Worm (Caenorhabditis elegans) whole organism, late embryonic: ENCODE results near the gene B0507.6.

ENCODE experiments used
- C08G9.2 ChIP-seq: sonication (generic microtip); optimal IDR thresholded peaks from 2 replicates; lab custom pipeline; 2016; ENCODE audit warnings: mild to moderate bottlenecking, missing genetic modification characterization, moderate library complexity, missing compliant biosample characterization
- F13H6.1 ChIP-seq: sonication (generic microtip); optimal IDR thresholded peaks from 2 replicates; lab custom pipeline; 2016; ENCODE audit warnings: missing genetic modification characterization, missing compliant biosample characterization
- K09A11.1 ChIP-seq: sonication (generic microtip); optimal IDR thresholded peaks from 2 replicates; lab custom pipeline; 2017; ENCODE audit warnings: antibody characterized with exemption, mild to moderate bottlenecking, missing genetic modification characterization, missing compliant biosample characterization; ENCODE audit not compliant: insufficient read depth
- T23F11.4 ChIP-seq: fragments of 200-800 bp; sonication (Bioruptor generic); optimal IDR thresholded peaks from 2 replicates; lab custom pipeline; 2018; ENCODE audit warnings: mild to moderate bottlenecking, missing genetic modification characterization, missing compliant biosample characterization
- ama-1 ChIP-seq: fragments of 150-350 bp; optimal IDR thresholded peaks from 2 replicates; lab custom pipeline; 2014
- ceh-2 ChIP-seq: sonication (generic microtip); optimal IDR thresholded peaks from 2 replicates; lab custom pipeline; 2016; ENCODE audit warnings: missing genotype, missing genetic modification characterization, missing compliant biosample characterization
- ceh-22 ChIP-seq: sonication (generic microtip); optimal IDR thresholded peaks from 2 replicates; lab custom pipeline; 2017; ENCODE audit warnings: missing biosample characterization, missing genetic modification characterization
- ceh-30 ChIP-seq: fragments of 150-350 bp; optimal IDR thresholded peaks from 2 replicates; lab custom pipeline; 2014; ENCODE audit warnings: missing biosample characterization, missing genetic modification characterization
- ceh-31 ChIP-seq: sonication (generic microtip); optimal IDR thresholded peaks from 2 replicates; lab custom pipeline; 2016; ENCODE audit warnings: missing genetic modification characterization, missing compliant biosample characterization
- ceh-9 ChIP-seq: sonication (generic microtip); optimal IDR thresholded peaks from 2 replicates; lab custom pipeline; 2016; ENCODE audit warnings: mild to moderate bottlenecking, missing genetic modification characterization, inconsistent platforms, missing compliant biosample characterization
- che-1 ChIP-seq: sonication (generic microtip); optimal IDR thresholded peaks from 2 replicates; lab custom pipeline; 2016; ENCODE audit warnings: mild to moderate bottlenecking, missing genetic modification characterization, missing compliant biosample characterization
- dmd-4 ChIP-seq: sonication (generic microtip); optimal IDR thresholded peaks from 2 replicates; lab custom pipeline; 2016; ENCODE audit warnings: borderline replicate concordance, missing genetic modification characterization, missing compliant biosample characterization
- elt-4 ChIP-seq: sonication (generic microtip); optimal IDR thresholded peaks from 2 replicates; lab custom pipeline; 2016; ENCODE audit warnings: missing genetic modification characterization, missing compliant biosample characterization
- eyg-1 ChIP-seq: sonication (generic microtip); optimal IDR thresholded peaks from 2 replicates; lab custom pipeline; 2016; ENCODE audit warnings: missing genotype, missing genetic modification characterization, missing compliant biosample characterization
- fax-1 ChIP-seq: sonication (generic microtip); optimal IDR thresholded peaks from 2 replicates; lab custom pipeline; 2016; ENCODE audit warnings: missing genotype, missing genetic modification characterization, missing compliant biosample characterization
- fkh-10 ChIP-seq: fragments of 150-350 bp; optimal IDR thresholded peaks from 2 replicates; lab custom pipeline; 2014; ENCODE audit warnings: missing biosample characterization, missing genetic modification reagents, missing genetic modification characterization
- fkh-6 ChIP-seq: sonication (generic microtip); optimal IDR thresholded peaks from 2 replicates; lab custom pipeline; 2016; ENCODE audit warnings: missing genetic modification characterization, missing compliant biosample characterization
- hlh-15 ChIP-seq: sonication (generic microtip); optimal IDR thresholded peaks from 2 replicates; lab custom pipeline; 2016; ENCODE audit warnings: missing genetic modification characterization, missing compliant biosample characterization
- hlh-30 ChIP-seq: sonication (generic microtip); optimal IDR thresholded peaks from 2 replicates; lab custom pipeline; 2017; ENCODE audit warnings: antibody characterized with exemption, missing genetic modification characterization, missing compliant biosample characterization; ENCODE audit not compliant: insufficient read depth
- hlh-6 ChIP-seq: sonication (generic microtip); optimal IDR thresholded peaks from 2 replicates; lab custom pipeline; 2016; ENCODE audit warnings: missing genotype, missing genetic modification characterization, missing compliant biosample characterization
- hlh-8 ChIP-seq: sonication (generic microtip); optimal IDR thresholded peaks from 2 replicates; lab custom pipeline; 2016; ENCODE audit warnings: missing genotype, missing genetic modification characterization, missing compliant biosample characterization
- lim-6 ChIP-seq: sonication (generic microtip); optimal IDR thresholded peaks from 2 replicates; lab custom pipeline; 2016; ENCODE audit warnings: missing genetic modification characterization, missing compliant biosample characterization
- lin-11 ChIP-seq: fragments of 200-800 bp; sonication (Bioruptor generic); optimal IDR thresholded peaks from 2 replicates; lab custom pipeline; 2018; ENCODE audit warnings: mild to moderate bottlenecking, missing genetic modification characterization, missing compliant biosample characterization
- nfya-1 ChIP-seq: sonication (generic microtip); optimal IDR thresholded peaks from 2 replicates; lab custom pipeline; 2017; ENCODE audit warnings: missing genetic modification characterization, mild to moderate bottlenecking, missing compliant biosample characterization, antibody characterized with exemption, moderate library complexity
- nhr-232 ChIP-seq: sonication (generic microtip); optimal IDR thresholded peaks from 2 replicates; lab custom pipeline; 2016; ENCODE audit warnings: missing genetic modification characterization, missing compliant biosample characterization
- pat-9 ChIP-seq: fragments of 200-800 bp; sonication (Bioruptor generic); optimal IDR thresholded peaks from 2 replicates; lab custom pipeline; 2018; ENCODE audit warnings: mild to moderate bottlenecking, missing genetic modification characterization, moderate library complexity, missing compliant biosample characterization
- pax-1 ChIP-seq: fragments of 150-350 bp; optimal IDR thresholded peaks from 2 replicates; lab custom pipeline; 2014; ENCODE audit warnings: missing biosample characterization, missing genetic modification characterization
- pha-2 ChIP-seq: sonication (generic microtip); optimal IDR thresholded peaks from 2 replicates; lab custom pipeline; 2017; ENCODE audit warnings: mild to moderate bottlenecking, missing genetic modification characterization, missing compliant biosample characterization
- ref-2 ChIP-seq: sonication (generic microtip); optimal IDR thresholded peaks from 2 replicates; lab custom pipeline; 2016; ENCODE audit warnings: missing genetic modification characterization, missing compliant biosample characterization
- syd-9 ChIP-seq: sonication (generic microtip); optimal IDR thresholded peaks from 2 replicates; lab custom pipeline; 2016; ENCODE audit warnings: mild to moderate bottlenecking, missing genetic modification characterization, moderate library complexity, missing compliant biosample characterization
- tbx-7 ChIP-seq: sonication (generic microtip); optimal IDR thresholded peaks from 2 replicates; lab custom pipeline; 2016; ENCODE audit warnings: missing genotype, missing genetic modification characterization, missing compliant biosample characterization
- ttx-3 ChIP-seq: sonication (generic microtip); optimal IDR thresholded peaks from 2 replicates; lab custom pipeline; 2016; ENCODE audit warnings: missing genetic modification reagents, missing genetic modification characterization, missing compliant biosample characterization
- unc-3 ChIP-seq, 2 experiments: fragments of 200-800 bp in 1 of 2; sonication (Bioruptor generic) in 1 of 2; sonication (generic microtip) in 1 of 2; conservative IDR thresholded peaks in 1 of 2; optimal IDR thresholded peaks in 1 of 2; 2 replicates each; pipeline versions ENCODE4 v1.3.6 to Lab custom; 2016 to 2022; ENCODE audit warnings: missing compliant biosample characterization in 2 of 2, missing genetic modification characterization in 2 of 2, missing genetic modification reagents in 1 of 2
- unc-42 ChIP-seq: sonication (generic microtip); optimal IDR thresholded peaks from 2 replicates; lab custom pipeline; 2016; ENCODE audit warnings: missing genotype, missing genetic modification characterization, missing compliant biosample characterization
- unc-86 ChIP-seq: sonication (generic microtip); optimal IDR thresholded peaks from 2 replicates; lab custom pipeline; 2016; ENCODE audit warnings: missing genetic modification characterization, missing compliant biosample characterization

Gene B0507.6

DNA sequence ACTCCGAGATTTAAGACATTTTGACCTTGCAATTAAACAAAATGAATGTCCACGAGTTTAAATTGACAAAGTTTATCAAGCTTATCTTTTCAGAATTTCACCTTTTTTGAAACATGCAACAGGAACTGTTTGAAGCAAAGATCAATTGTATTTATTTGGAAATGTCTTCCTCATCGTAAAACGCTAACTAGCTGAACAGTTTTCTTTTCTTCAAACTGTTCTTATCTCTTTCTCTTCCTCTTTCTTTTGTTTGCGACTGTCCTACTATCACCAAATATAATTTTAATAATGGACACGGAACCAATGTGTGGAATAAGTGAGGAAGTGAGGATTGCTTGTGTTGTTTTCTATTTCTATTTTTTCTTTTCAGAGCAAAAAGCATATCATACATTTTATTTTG is 13.0 kb upstream of the B0507.6 start, which contains the start of gene ZC196.4:
TSS of gene ZC196.4 (plus strand) at position 173 of the 400 bp plus-strand sequence.
- TF ChIP-seq K09A11.1 (tag; lab: Kevin White, UChicago) (no peak), pha-2 (tag; lab: Kevin White, UChicago) (no peak), ama-1 (no peak), nhr-232 (no peak)

DNA sequence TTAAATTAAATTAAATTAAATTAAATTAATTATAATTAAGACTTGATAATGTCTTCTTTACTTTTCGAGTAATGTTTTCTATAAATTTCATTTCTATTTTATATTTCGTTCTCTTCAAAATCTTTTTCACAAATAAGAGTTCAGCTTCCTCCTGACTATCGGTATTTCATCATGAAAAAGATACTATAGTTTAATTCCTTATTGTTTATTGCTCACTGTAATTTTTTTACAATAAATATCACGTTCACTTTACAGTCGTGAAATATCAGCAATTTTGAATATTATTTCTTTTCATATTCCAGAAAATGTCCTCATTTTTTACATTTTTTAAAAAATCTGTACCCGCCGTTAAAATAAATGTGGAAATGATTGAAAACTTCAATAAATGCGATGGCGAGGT is 9.6 kb upstream of the B0507.6 start, which contains the start of gene ZC196.3:
TSS of gene ZC196.3 (plus strand) at position 301 of the 400 bp plus-strand sequence.
- no peak for TF ChIP-seq hlh-8 (tag; lab: Kevin White, UChicago)
- no peak for TF ChIP-seq ttx-3 (tag; lab: Kevin White, UChicago)
- TF ChIP-seq syd-9 = no peak
- no peak for TF ChIP-seq ceh-2
- TF ChIP-seq nhr-232 = no peak
- no peak for TF ChIP-seq eyg-1 (tag; lab: Kevin White, UChicago)
- TF ChIP-seq ref-2 (tag; lab: Kevin White, UChicago) = no peak
- TF ChIP-seq C08G9.2 = no peak
- TF ChIP-seq unc-3 (GFP tag; conservative IDR thresholded peaks at IDR 0.05; lab: Robert Waterston, UW) = no peak
- no peak for TF ChIP-seq unc-3 (tag; optimal IDR thresholded peaks at IDR 0.05; lab: Kevin White, UChicago)
- no peak for TF ChIP-seq lin-11

DNA sequence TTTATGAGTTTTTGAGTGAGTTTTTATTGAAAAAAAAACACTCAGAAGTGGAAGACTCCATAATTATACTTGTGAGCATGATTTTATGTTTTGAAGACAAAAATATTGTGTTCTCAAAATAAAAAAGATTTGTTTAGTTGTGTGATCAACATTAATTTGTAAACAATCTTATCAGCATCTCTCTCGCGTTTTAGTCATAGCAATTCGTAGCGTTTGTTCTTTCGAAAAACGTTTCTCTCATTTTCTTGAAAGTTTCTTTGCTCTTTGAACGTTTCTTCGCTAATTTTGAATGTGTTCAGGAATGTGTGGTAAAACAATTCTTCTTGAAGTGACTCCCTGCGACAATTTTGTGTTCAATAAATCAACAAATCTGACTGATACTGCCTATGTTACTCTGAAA is 6.8 kb upstream of the B0507.6 start, which contains the start of gene ZC196.2:
TSS of gene ZC196.2 (plus strand) at position 301 of the 400 bp plus-strand sequence.
- TF ChIP-seq dmd-4 (tag; lab: Kevin White, UChicago) (no peak), F13H6.1 (tag; lab: Kevin White, UChicago) (no peak), che-1 (tag; lab: Kevin White, UChicago) (no peak), fax-1 (no peak), hlh-6 (no peak), lim-6 (tag; lab: Kevin White, UChicago) (no peak), pat-9 (tag; lab: Kevin White, UChicago) (no peak), syd-9 (no peak), nfya-1 (tag; lab: Kevin White, UChicago) (no peak), pax-1 (tag; lab: Kevin White, UChicago) (no peak), C08G9.2 (no peak), unc-42 (tag; lab: Kevin White, UChicago) (no peak), unc-3 (GFP tag; conservative IDR thresholded peaks at IDR 0.05; lab: Robert Waterston, UW) (no peak), unc-3 (tag; optimal IDR thresholded peaks at IDR 0.05; lab: Kevin White, UChicago) (no peak)

DNA sequence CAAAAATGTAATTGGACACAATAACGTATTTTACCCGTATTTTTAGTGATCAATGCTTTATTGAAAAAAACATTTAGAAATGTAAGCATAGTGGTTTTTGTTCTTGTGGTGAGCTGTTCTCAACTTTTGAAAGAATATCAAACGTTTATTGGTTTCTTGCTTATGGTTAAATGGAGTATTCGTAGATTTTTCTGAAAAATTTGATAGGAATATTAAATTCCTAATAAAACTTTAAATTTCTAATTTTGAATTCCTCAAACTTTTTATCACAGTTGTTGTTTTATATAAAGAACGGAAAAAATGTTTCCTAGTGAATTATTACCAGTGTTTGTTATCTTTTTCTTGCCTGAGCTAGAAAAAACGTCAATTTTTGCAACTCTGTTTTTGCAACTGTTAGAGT is 7.4 kb downstream of the B0507.6 start, which contains the start of gene B0507.5:
TSS of gene B0507.5 (plus strand) at position 301 of the 400 bp plus-strand sequence.
- TF ChIP-seq C08G9.2 (no peak), K09A11.1 (tag; lab: Kevin White, UChicago) (no peak), nfya-1 (tag; lab: Kevin White, UChicago) (no peak), ceh-22 (tag; lab: Kevin White, UChicago) (no peak), fkh-6 (tag; lab: Kevin White, UChicago) (no peak), ceh-30 (tag; lab: Kevin White, UChicago) (no peak), elt-4 (tag; lab: Kevin White, UChicago) (no peak), unc-86 (tag; lab: Kevin White, UChicago) (no peak), T23F11.4 (GFP tag; lab: Kevin White, UChicago) (no peak), ceh-9 (tag; lab: Kevin White, UChicago) (no peak), fkh-10 (GFP tag; lab: Kevin White, UChicago) (no peak), tbx-7 (tag; lab: Kevin White, UChicago) (no peak), hlh-30 (tag; lab: Kevin White, UChicago) (no peak), hlh-15 (tag; lab: Kevin White, UChicago) (no peak), ceh-31 (tag; lab: Kevin White, UChicago) (no peak), fax-1 (no peak), lim-6 (tag; lab: Kevin White, UChicago) (no peak)
